Fruit fly (Drosophila melanogaster): ENCODE results near the gene Myt1.

Myt1 gene

dm6 chr3L:5819310-5819709 lies 39.9 kb upstream of the Myt1 start (continued):
- TF ChIP-seq ewg (GFP tag; optimal IDR thresholded peaks at IDR 0.05), result no peak
- TF ChIP-seq Med (GFP tag), result peak; percentile 86
- no peak for TF ChIP-seq CG6765 (GFP tag; optimal IDR thresholded peaks at IDR 0.05)
- TF ChIP-seq CG10209 (GFP tag; optimal IDR thresholded peaks at IDR 0.05), result peak; percentile 31
- TF ChIP-seq CG12299 (tag; optimal IDR thresholded peaks at IDR 0.05), result no peak
- TF ChIP-seq CG18011 (GFP tag; optimal IDR thresholded peaks at IDR 0.05), result no peak
- TF ChIP-seq luna (GFP tag; optimal IDR thresholded peaks at IDR 0.05), result peak; percentile 6
- peak; percentile 3 for TF ChIP-seq CG12659 (GFP tag; optimal IDR thresholded peaks at IDR 0.05)
- TF ChIP-seq zen2 (GFP tag; IDR thresholded peaks at IDR 0.05; ENCODE audit: partially characterized antibody), result no peak
- peak; percentile 30 for TF ChIP-seq CG9817 (tag; optimal IDR thresholded peaks at IDR 0.05)
- TF ChIP-seq gcm2 (GFP tag; optimal IDR thresholded peaks at IDR 0.05), result no peak
- TF ChIP-seq CG10654 (GFP tag; optimal IDR thresholded peaks at IDR 0.05), result no peak
- TF ChIP-seq CG1529 (GFP tag; optimal IDR thresholded peaks at IDR 0.05), result no peak
- no peak for TF ChIP-seq TFAM (GFP tag; optimal IDR thresholded peaks at IDR 0.05)
- peak; percentile 56 for TF ChIP-seq CG2678 (tag; optimal IDR thresholded peaks at IDR 0.05)
- TF ChIP-seq sens-2 (GFP tag; IDR thresholded peaks at IDR 0.05), result no peak
- no peak for TF ChIP-seq kni (GFP tag; optimal IDR thresholded peaks at IDR 0.05)
- TF ChIP-seq CG34422 (GFP tag; IDR thresholded peaks at IDR 0.05), result no peak
- TF ChIP-seq mirr (GFP tag; optimal IDR thresholded peaks at IDR 0.05), result no peak
- TF ChIP-seq CG3726 (GFP tag; IDR thresholded peaks at IDR 0.05), result no peak
- no peak for TF ChIP-seq Ravus (GFP tag; IDR thresholded peaks at IDR 0.05)
- TF ChIP-seq al (GFP tag; IDR thresholded peaks at IDR 0.05), result peak; percentile 47
- TF ChIP-seq CG10267 (tag; optimal IDR thresholded peaks at IDR 0.05), result no peak
- TF ChIP-seq sd (tag; optimal IDR thresholded peaks at IDR 0.05), result no peak
- TF ChIP-seq H15 (GFP tag; IDR thresholded peaks at IDR 0.05), result no peak
- TF ChIP-seq dpn (GFP tag; optimal IDR thresholded peaks at IDR 0.05), result peak; percentile 38 to 39
- TF ChIP-seq ab (GFP tag; optimal IDR thresholded peaks at IDR 0.05), result no peak
- TF ChIP-seq CG14667 (GFP tag; IDR thresholded peaks at IDR 0.05), result no peak
- peak; percentile 10 for TF ChIP-seq dmrt11E (tag; optimal IDR thresholded peaks at IDR 0.05)
- no peak for TF ChIP-seq en (GFP tag; optimal IDR thresholded peaks at IDR 0.05)
- TF ChIP-seq Blimp-1 (GFP tag; optimal IDR thresholded peaks at IDR 0.05), result peak; percentile 14
- no peak for TF ChIP-seq CG31388 (GFP tag; optimal IDR thresholded peaks at IDR 0.05)
- peak; percentile 48; the same call in 1 of the 2 replicates for TF ChIP-seq CG31224 (GFP tag; IDR thresholded peaks at IDR 0.05)
- TF ChIP-seq Kr (GFP tag; optimal IDR thresholded peaks at IDR 0.05), result no peak
- no peak for TF ChIP-seq CG14860 (GFP tag; IDR thresholded peaks at IDR 0.05; ENCODE audit: partially characterized antibody)
- TF ChIP-seq CG11398 (GFP tag; optimal IDR thresholded peaks at IDR 0.05), result no peak
- TF ChIP-seq ato (GFP tag; IDR thresholded peaks at IDR 0.05; ENCODE audit: partially characterized antibody), result no peak
- no peak for TF ChIP-seq CG14050 (GFP tag; IDR thresholded peaks at IDR 0.05)
- peak; percentile 23 for TF ChIP-seq phol (tag; optimal IDR thresholded peaks at IDR 0.05)
- no peak for TF ChIP-seq Nf-YA (GFP tag; IDR thresholded peaks at IDR 0.05)
- TF ChIP-seq CG8359 (GFP tag; optimal IDR thresholded peaks at IDR 0.05; ENCODE audit: borderline replicate concordance), result no peak
- peak; percentile 56 for TF ChIP-seq grau (tag; optimal IDR thresholded peaks at IDR 0.05)
- TF ChIP-seq fd3F (GFP tag; optimal IDR thresholded peaks at IDR 0.05), result peak; percentile 33
- no peak for TF ChIP-seq CG6813 (GFP tag; optimal IDR thresholded peaks at IDR 0.05)
- no peak for TF ChIP-seq kah (GFP tag; optimal IDR thresholded peaks at IDR 0.05)

Data from whole organism, embryonic.